Worm (Caenorhabditis elegans) whole organism, early embryonic: ENCODE data around the gene F16G10.10.

Experiments
- B0310.2 ChIP-seq: sonication (generic microtip); optimal IDR thresholded peaks from 2 replicates; lab custom pipeline; 2016; ENCODE audit warnings: mild to moderate bottlenecking, missing genetic modification characterization, missing compliant biosample characterization
- F13C5.2 ChIP-seq: sonication (generic microtip); optimal IDR thresholded peaks from 2 replicates; lab custom pipeline; 2017; ENCODE audit warnings: mild to moderate bottlenecking, missing genetic modification characterization, inconsistent platforms, missing compliant biosample characterization
- ama-1 ChIP-seq: fragments of 150-350 bp; optimal IDR thresholded peaks from 2 replicates; lab custom pipeline; 2014
- ceh-13 ChIP-seq: fragments of 200-800 bp; sonication (Bioruptor generic); optimal IDR thresholded peaks from 2 replicates; lab custom pipeline; 2018; ENCODE audit warnings: mild to moderate bottlenecking, missing genetic modification characterization, missing compliant biosample characterization
- flt-1 ChIP-seq: fragments of 200-800 bp; sonication (Bioruptor generic); IDR thresholded peaks from 2 replicates; pipeline ENCODE4 v1.3.6; 2022; ENCODE audit warnings: missing genetic modification characterization, missing compliant biosample characterization
- hmbx-1 ChIP-seq: sonication (generic microtip); optimal IDR thresholded peaks from 2 replicates; lab custom pipeline; 2016; ENCODE audit warnings: mild to moderate bottlenecking, missing genetic modification characterization, missing compliant biosample characterization
- hmg-4 ChIP-seq: fragments of 200-800 bp; sonication (Bioruptor generic); optimal IDR thresholded peaks from 2 replicates; lab custom pipeline; 2018; ENCODE audit warnings: mild to moderate bottlenecking, missing genetic modification characterization, missing compliant biosample characterization
- hnd-1 ChIP-seq: sonication (generic microtip); optimal IDR thresholded peaks from 2 replicates; lab custom pipeline; 2016; ENCODE audit warnings: missing genetic modification characterization, missing compliant biosample characterization
- pes-1 ChIP-seq: fragments of 200-800 bp; sonication (Bioruptor generic); IDR thresholded peaks from 2 replicates; pipeline ENCODE4 v1.3.6; 2022; ENCODE audit warnings: missing genetic modification reagents, missing genetic modification characterization, missing compliant biosample characterization
- scrt-1 ChIP-seq: fragments of 200-800 bp; sonication (Bioruptor generic); IDR thresholded peaks from 2 replicates; pipeline ENCODE4 v1.3.6; 2022; ENCODE audit warnings: missing genetic modification characterization, missing compliant biosample characterization
- tbx-11 ChIP-seq: fragments of 200-800 bp; sonication (Bioruptor generic); IDR thresholded peaks from 2 replicates; pipeline ENCODE4 v1.3.6; 2022; ENCODE audit warnings: missing genetic modification characterization, missing compliant biosample characterization
- tra-4 ChIP-seq: sonication (generic microtip); optimal IDR thresholded peaks from 2 replicates; lab custom pipeline; 2017; ENCODE audit warnings: missing genetic modification characterization, missing compliant biosample characterization

DNA sequence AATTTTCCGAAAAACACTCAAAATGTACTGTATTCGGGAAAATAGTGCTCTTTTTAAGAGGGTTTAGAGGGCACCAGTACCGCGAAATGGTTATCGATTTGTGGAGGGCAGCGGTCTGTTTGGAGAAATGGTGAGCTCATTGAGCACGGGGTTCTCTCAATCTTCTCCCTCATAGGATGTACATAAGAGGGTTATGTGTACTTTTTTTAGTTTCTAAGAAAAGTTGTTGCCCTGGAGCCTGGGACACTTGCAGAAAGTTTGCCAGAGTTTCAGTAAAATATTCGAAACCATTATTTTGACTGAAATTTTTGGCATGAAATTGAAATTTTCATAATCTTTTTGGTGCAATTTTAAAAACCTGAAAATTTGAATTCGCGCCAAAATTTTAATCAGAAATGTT is 38.2 kb downstream of the F16G10.10 start, which contains the start of gene F43C11.10:
- TF ChIP-seq hmbx-1 (tag; lab: Kevin White, UChicago) (no peak), pes-1 (no peak), flt-1 (GFP tag; lab: Robert Waterston, UW) (no peak), tra-4 (no peak), ama-1 (lab: Kevin White, UChicago) (no peak), B0310.2 (tag; lab: Kevin White, UChicago) (no peak), scrt-1 (GFP tag; lab: Robert Waterston, UW) (no peak), ceh-13 (GFP tag; lab: Kevin White, UChicago) (no peak), tbx-11 (no peak), hnd-1 (tag; lab: Kevin White, UChicago) (no peak), F13C5.2 (no peak), hmg-4 (no peak)
